Worm (Caenorhabditis elegans) whole organism, L4 larva: Measurements from ENCODE around the gene T23G5.2.

Experiments used
- R02D3.7 ChIP-seq: fragments of 150-350 bp; sonication (generic microtip); optimal IDR thresholded peaks from 3 replicates; lab custom pipeline; 2014; ENCODE audit warnings: missing biosample characterization, missing genetic modification characterization
- T26A8.4 ChIP-seq: fragments of 200-800 bp; sonication (Bioruptor generic); IDR thresholded peaks from 2 replicates; pipeline ENCODE4 v1.3.6; 2022; ENCODE audit warnings: missing genetic modification characterization, missing compliant biosample characterization
- Y105C5A.15 ChIP-seq: fragments of 200-800 bp; sonication (Bioruptor generic); IDR thresholded peaks from 2 replicates; pipeline ENCODE4 v1.3.6; 2022; ENCODE audit warnings: missing genetic modification characterization, missing compliant biosample characterization
- Y75B8A.6 ChIP-seq: fragments of 200-800 bp; sonication (Bioruptor generic); IDR thresholded peaks from 2 replicates; pipeline ENCODE4 v1.3.6; 2022; ENCODE audit warnings: missing genetic modification reagents, missing genetic modification characterization, missing compliant biosample characterization
- ZK337.2 ChIP-seq: fragments of 200-800 bp; sonication (Bioruptor generic); IDR thresholded peaks from 2 replicates; pipeline ENCODE4 v1.3.6; 2022; ENCODE audit warnings: missing genetic modification reagents, missing genetic modification characterization, missing compliant biosample characterization
- ces-1 ChIP-seq: fragments of 150-350 bp; sonication (generic microtip); optimal IDR thresholded peaks from 4 replicates; lab custom pipeline; 2014; ENCODE audit warnings: missing biosample characterization, missing genetic modification reagents, missing genetic modification characterization
- daf-16 ChIP-seq, 3 experiments: sonication (generic microtip); optimal IDR thresholded peaks; 2 replicates each; lab custom pipeline; 2016 to 2017; ENCODE audit warnings: missing genetic modification characterization in 3 of 3, missing genetic modification reagents in 3 of 3, mild to moderate bottlenecking in 2 of 3, missing compliant biosample characterization in 2 of 3, missing biosample characterization in 1 of 3, moderate library complexity in 1 of 3
- dmd-6 ChIP-seq: fragments of 200-800 bp; sonication (Bioruptor generic); IDR thresholded peaks from 2 replicates; pipeline ENCODE4 v1.3.6; 2022; ENCODE audit warnings: missing genetic modification reagents, missing genetic modification characterization, missing compliant biosample characterization
- dpl-1 ChIP-seq: fragments of 150-350 bp; optimal IDR thresholded peaks from 2 replicates; lab custom pipeline; 2014; ENCODE audit warnings: missing biosample characterization, missing genetic modification reagents, missing genetic modification characterization
- duxl-1 ChIP-seq: sonication (generic microtip); optimal IDR thresholded peaks from 2 replicates; lab custom pipeline; 2016; ENCODE audit warnings: mild to moderate bottlenecking, missing genetic modification characterization, moderate library complexity, missing compliant biosample characterization; ENCODE audit not compliant: poor library complexity
- dve-1 ChIP-seq: sonication (generic microtip); optimal IDR thresholded peaks from 2 replicates; lab custom pipeline; 2017; ENCODE audit warnings: antibody characterized with exemption, mild to moderate bottlenecking, missing genetic modification characterization, missing compliant biosample characterization; ENCODE audit not compliant: insufficient read depth
- egl-27 ChIP-seq: sonication (generic microtip); optimal IDR thresholded peaks from 3 replicates; lab custom pipeline; 2017; ENCODE audit warnings: missing biosample characterization, missing genetic modification reagents, missing genetic modification characterization
- fos-1 ChIP-seq: fragments of 150-350 bp; optimal IDR thresholded peaks from 2 replicates; lab custom pipeline; 2014; ENCODE audit warnings: missing biosample characterization, missing genetic modification characterization
- gei-8 ChIP-seq: fragments of 200-800 bp; sonication (Bioruptor generic); optimal IDR thresholded peaks from 2 replicates; lab custom pipeline; 2018; ENCODE audit warnings: mild to moderate bottlenecking, missing genetic modification characterization, missing compliant biosample characterization
- hlh-11 ChIP-seq: fragments of 200-800 bp; sonication (Bioruptor generic); optimal IDR thresholded peaks from 2 replicates; lab custom pipeline; 2018; ENCODE audit warnings: mild to moderate bottlenecking, missing genetic modification characterization, missing compliant biosample characterization
- hlh-30 ChIP-seq: sonication (generic microtip); optimal IDR thresholded peaks from 2 replicates; lab custom pipeline; 2017; ENCODE audit warnings: antibody characterized with exemption, mild to moderate bottlenecking, missing genetic modification characterization, missing compliant biosample characterization; ENCODE audit not compliant: insufficient read depth
- hmg-1.1 ChIP-seq: fragments of 200-800 bp; sonication (Bioruptor generic); IDR thresholded peaks from 2 replicates; pipeline ENCODE4 v1.3.6; 2022; ENCODE audit warnings: missing genetic modification reagents, missing genetic modification characterization, missing compliant biosample characterization
- lin-1 ChIP-seq: fragments of 200-800 bp; sonication (Bioruptor generic); IDR thresholded peaks from 2 replicates; pipeline ENCODE4 v1.3.6; 2022; ENCODE audit warnings: missing genetic modification reagents, missing genetic modification characterization, missing compliant biosample characterization
- lin-29 ChIP-seq: fragments of 200-800 bp; sonication (Bioruptor generic); IDR thresholded peaks from 2 replicates; pipeline ENCODE4 v1.3.6; 2022; ENCODE audit warnings: missing genetic modification reagents, missing genetic modification characterization, missing compliant biosample characterization
- lin-38 ChIP-seq: fragments of 200-800 bp; sonication (Bioruptor generic); IDR thresholded peaks from 2 replicates; pipeline ENCODE4 v1.3.6; 2022; ENCODE audit warnings: missing genetic modification reagents, missing genetic modification characterization, missing compliant biosample characterization
- lin-39 ChIP-seq: fragments of 150-350 bp; optimal IDR thresholded peaks from 2 replicates; lab custom pipeline; 2014; ENCODE audit warnings: missing biosample characterization, missing genetic modification reagents, missing genetic modification characterization
- lsy-2 ChIP-seq, 2 experiments: fragments of 150-350 bp in 1 of 2; sonication (generic microtip) in 1 of 2; optimal IDR thresholded peaks; 2 replicates each; lab custom pipeline; 2014 to 2017; ENCODE audit warnings: missing biosample characterization in 2 of 2, missing genetic modification characterization in 2 of 2
- mdl-1 ChIP-seq, 2 experiments: fragments of 150-350 bp in 1 of 2; sonication (generic microtip) in 1 of 2; optimal IDR thresholded peaks; 2 replicates each; lab custom pipeline; 2014 to 2017; ENCODE audit warnings: missing biosample characterization in 2 of 2, missing genetic modification characterization in 2 of 2
- mep-1 ChIP-seq: fragments of 150-350 bp; sonication (generic microtip); optimal IDR thresholded peaks from 3 replicates; lab custom pipeline; 2014; ENCODE audit warnings: missing biosample characterization, missing genetic modification characterization
- mes-2 ChIP-seq: sonication (generic microtip); optimal IDR thresholded peaks from 2 replicates; lab custom pipeline; 2016; ENCODE audit warnings: missing genotype, mild to moderate bottlenecking, missing genetic modification characterization, missing compliant biosample characterization; ENCODE audit not compliant: poor library complexity, severe bottlenecking
- nhr-102 ChIP-seq: sonication (generic microtip); optimal IDR thresholded peaks from 2 replicates; lab custom pipeline; 2016; ENCODE audit warnings: mild to moderate bottlenecking, missing genetic modification characterization, moderate library complexity, missing compliant biosample characterization
- nhr-11 ChIP-seq: fragments of 150-350 bp; optimal IDR thresholded peaks from 2 replicates; lab custom pipeline; 2014; ENCODE audit warnings: missing biosample characterization, missing genetic modification characterization
- nhr-48 ChIP-seq: sonication (generic microtip); optimal IDR thresholded peaks from 2 replicates; lab custom pipeline; 2016; ENCODE audit warnings: mild to moderate bottlenecking, missing genetic modification characterization, missing compliant biosample characterization
- nhr-76 ChIP-seq: fragments of 150-350 bp; optimal IDR thresholded peaks from 2 replicates; lab custom pipeline; 2014; ENCODE audit warnings: missing biosample characterization, missing genetic modification characterization
- pqm-1 ChIP-seq: sonication (generic microtip); optimal IDR thresholded peaks from 2 replicates; lab custom pipeline; 2017; ENCODE audit warnings: missing biosample characterization, missing genetic modification characterization
- rbr-2 ChIP-seq: sonication (generic microtip); optimal IDR thresholded peaks from 2 replicates; lab custom pipeline; 2016; ENCODE audit warnings: missing genotype, missing genetic modification characterization, missing compliant biosample characterization
- sdz-12 ChIP-seq: fragments of 200-800 bp; sonication (Bioruptor generic); optimal IDR thresholded peaks from 2 replicates; lab custom pipeline; 2018; ENCODE audit warnings: mild to moderate bottlenecking, missing genetic modification characterization, missing compliant biosample characterization
- skn-1 ChIP-seq: fragments of 150-350 bp; optimal IDR thresholded peaks from 2 replicates; lab custom pipeline; 2014; ENCODE audit warnings: missing biosample characterization, missing genetic modification characterization
- snpc-1.2 ChIP-seq: fragments of 200-800 bp; sonication (Bioruptor generic); IDR thresholded peaks from 2 replicates; pipeline ENCODE4 v1.3.6; 2022; ENCODE audit warnings: missing genetic modification reagents, missing genetic modification characterization, missing compliant biosample characterization
- unc-62 ChIP-seq, 3 experiments: fragments of 150-350 bp in 1 of 3; sonication (generic microtip); optimal IDR thresholded peaks in 2 of 3; peaks in 1 of 3; 1 replicate in 1 of 3; 2 replicates in 2 of 3; lab custom pipeline; 2014 to 2017; ENCODE audit warnings: missing biosample characterization in 3 of 3, missing genetic modification characterization in 3 of 3, missing genetic modification reagents in 3 of 3, missing genotype in 1 of 3
- vab-7 ChIP-seq: fragments of 200-800 bp; sonication (Bioruptor generic); IDR thresholded peaks from 2 replicates; pipeline ENCODE4 v1.3.6; 2022; ENCODE audit warnings: missing genetic modification reagents, missing genetic modification characterization, missing compliant biosample characterization
- zfp-2 ChIP-seq: sonication (generic microtip); optimal IDR thresholded peaks from 2 replicates; lab custom pipeline; 2016; ENCODE audit warnings: mild to moderate bottlenecking, missing genetic modification characterization, missing compliant biosample characterization

T23G5.2 gene

ce11 chrIII:9228190-9228589 lies 7.9 kb downstream of the T23G5.2 start:
- TF ChIP-seq dpl-1 (peak; percentile 87), skn-1 (tag; lab: Kevin White, UChicago) (no peak), lin-38 (GFP tag; lab: Robert Waterston, UW) (peak; percentile 76), mep-1 (tag; lab: Kevin White, UChicago) (peak; percentile 41), daf-16 (GFP tag; optimal IDR thresholded peaks at IDR 0.05; lab: Kevin White, UChicago) (no peak), daf-16 (tag; optimal IDR thresholded peaks at IDR 0.05; lab: Kevin White, UChicago) (peak; percentile 23), hlh-11 (peak; percentile 30), lsy-2 (tag; optimal IDR thresholded peaks at IDR 0.05; lab: Kevin White, UChicago) (peak in 1 of 2 experiments; percentile 66), mes-2 (tag; lab: Kevin White, UChicago) (peak; percentile 39), nhr-76 (tag; lab: Kevin White, UChicago) (no peak), hlh-30 (tag; lab: Kevin White, UChicago) (peak; percentile 35), unc-62 (GFP tag; optimal IDR thresholded peaks at IDR 0.05 in 1 of 2; lab: Kevin White, UChicago) (peak in 1 of 2 experiments; percentile 41), unc-62 (tag; optimal IDR thresholded peaks at IDR 0.05; lab: Kevin White, UChicago) (no peak), rbr-2 (tag; lab: Kevin White, UChicago) (no peak), dve-1 (peak; percentile 4)

ce11 chrIII:9224986-9225385 lies 11.1 kb downstream of the T23G5.2 start:
- no peak for TF ChIP-seq sdz-12 (GFP tag; lab: Kevin White, UChicago)
- TF ChIP-seq hmg-1.1 (GFP tag; lab: Robert Waterston, UW), result no peak
- TF ChIP-seq lin-1 (GFP tag; lab: Robert Waterston, UW), result no peak
- no peak for TF ChIP-seq vab-7
- no peak for TF ChIP-seq nhr-76 (tag; lab: Kevin White, UChicago)
- TF ChIP-seq gei-8 (GFP tag; lab: Kevin White, UChicago), result no peak
- no peak for TF ChIP-seq R02D3.7 (tag; lab: Kevin White, UChicago)
- no peak for TF ChIP-seq ces-1 (GFP tag; lab: Kevin White, UChicago)
- no peak for TF ChIP-seq lin-38 (GFP tag; lab: Robert Waterston, UW)
- no peak for TF ChIP-seq lin-29 (GFP tag; lab: Robert Waterston, UW)
- TF ChIP-seq Y105C5A.15 (GFP tag; lab: Robert Waterston, UW), result no peak
- TF ChIP-seq hlh-11, result no peak
- no peak for TF ChIP-seq pqm-1
- no peak for TF ChIP-seq nhr-11 (tag; lab: Kevin White, UChicago)

- TF ChIP-seq fos-1, result no peak
- no peak for TF ChIP-seq zfp-2 (tag; lab: Kevin White, UChicago)
- no peak for TF ChIP-seq nhr-102 (tag; lab: Kevin White, UChicago)
- TF ChIP-seq ZK337.2 (GFP tag; lab: Robert Waterston, UW), result no peak
- no peak for TF ChIP-seq lin-38 (GFP tag; lab: Robert Waterston, UW)
- no peak for TF ChIP-seq snpc-1.2 (GFP tag; lab: Robert Waterston, UW)
- TF ChIP-seq daf-16 (GFP tag; optimal IDR thresholded peaks at IDR 0.05; lab: Kevin White, UChicago), result no peak
- no peak for TF ChIP-seq daf-16 (tag; optimal IDR thresholded peaks at IDR 0.05; lab: Kevin White, UChicago)
- no peak for TF ChIP-seq nhr-48 (tag; lab: Kevin White, UChicago)
- no peak for TF ChIP-seq mdl-1 (tag; optimal IDR thresholded peaks at IDR 0.05; lab: Kevin White, UChicago)
- TF ChIP-seq dve-1, result no peak
- TF ChIP-seq dpl-1, result no peak
- no peak for TF ChIP-seq dmd-6
- TF ChIP-seq Y75B8A.6 (GFP tag; lab: Robert Waterston, UW), result no peak
- TF ChIP-seq duxl-1 (tag; lab: Kevin White, UChicago), result no peak
- TF ChIP-seq mep-1 (tag; lab: Kevin White, UChicago), result no peak
- no peak for TF ChIP-seq lin-39 (tag; lab: Kevin White, UChicago)
- no peak for TF ChIP-seq egl-27 (tag; lab: Kevin White, UChicago)
- no peak for TF ChIP-seq T26A8.4 (GFP tag; lab: Robert Waterston, UW)
- TF ChIP-seq lin-1 (GFP tag; lab: Robert Waterston, UW), result no peak
Measured at ce11 chrIII:9215367-9215766, 20.8 kb downstream of the T23G5.2 start, which contains the start of gene npr-29. Gene npr-29 (minus strand): TSS chrIII:9215467.
